Fruit fly (Drosophila melanogaster): ENCODE data around the gene Srp54.
A peak's percentile ranks its signal among the peaks of the same experiment; 100 is the strongest.

Srp54 gene

dm6 chr2L:9911783-9912182 is 928 bp upstream of the Srp54 start (continued):
- TF ChIP-seq jumu (GFP tag; optimal IDR thresholded peaks at IDR 0.05), result peak; percentile 19
- TF ChIP-seq gcm2 (GFP tag; optimal IDR thresholded peaks at IDR 0.05), result no peak
- TF ChIP-seq peb (GFP tag; IDR thresholded peaks at IDR 0.05), result no peak
- TF ChIP-seq CTCF (GFP tag; optimal IDR thresholded peaks at IDR 0.05), result no peak
- no peak for TF ChIP-seq CG6654 (GFP tag; optimal IDR thresholded peaks at IDR 0.05)
- no peak for TF ChIP-seq Ets65A (GFP tag)
- no peak for TF ChIP-seq zf30C (GFP tag; optimal IDR thresholded peaks at IDR 0.05)
- TF ChIP-seq CG1602 (GFP tag; optimal IDR thresholded peaks at IDR 0.05), result no peak
- peak; percentile 38; the same call in 1 of the 2 replicates for TF ChIP-seq HLH3B (GFP tag; IDR thresholded peaks at IDR 0.05)
- no peak for TF ChIP-seq CG9609 (GFP tag; optimal IDR thresholded peaks at IDR 0.05)
- no peak for TF ChIP-seq Hand (GFP tag; optimal IDR thresholded peaks at IDR 0.05)
- peak; percentile 44 for TF ChIP-seq crc (GFP tag; optimal IDR thresholded peaks at IDR 0.05)
- TF ChIP-seq Lhr (GFP tag; optimal IDR thresholded peaks at IDR 0.05), result no peak
- TF ChIP-seq Hmr (GFP tag; optimal IDR thresholded peaks at IDR 0.05), result peak; percentile 3

dm6 chr2L:9915011-9915850 is 2.5 kb downstream of the Srp54 start, which contains the start of gene yip2:
Gene yip2 (plus strand): TSS chr2L:9915253.
- TF ChIP-seq Eip74EF (GFP tag; optimal IDR thresholded peaks at IDR 0.05) (peak in 1 of 2 experiments; percentile 65), yki (optimal IDR thresholded peaks at IDR 0.05) (no peak), CG34422 (GFP tag; IDR thresholded peaks at IDR 0.05) (peak; percentile 55; the same call in 1 of the 3 replicates), Tbp (GFP tag; optimal IDR thresholded peaks at IDR 0.05) (no peak), CG11560 (tag; IDR thresholded peaks at IDR 0.05) (no peak), CG10274 (GFP tag; optimal IDR thresholded peaks at IDR 0.05) (no peak), CG1602 (GFP tag; optimal IDR thresholded peaks at IDR 0.05) (no peak), ap (GFP tag; IDR thresholded peaks at IDR 0.05) (peak; percentile 52), CG4424 (GFP tag; optimal IDR thresholded peaks at IDR 0.05) (peak; percentile 33), CG11398 (GFP tag; optimal IDR thresholded peaks at IDR 0.05) (peak; percentile 61), gsb-n (tag; optimal IDR thresholded peaks at IDR 0.05) (no peak), CG18599 (GFP tag; optimal IDR thresholded peaks at IDR 0.05) (peak; percentile 73), Fer3 (tag; optimal IDR thresholded peaks at IDR 0.05) (peak; percentile 58), CG15269 (tag; optimal IDR thresholded peaks at IDR 0.05) (peak; percentile 72), Elba2 (GFP tag; optimal IDR thresholded peaks at IDR 0.05) (no peak), twi (tag; optimal IDR thresholded peaks at IDR 0.05) (no peak), CG3847 (GFP tag; IDR thresholded peaks at IDR 0.05) (peak; percentile 42; the same call in 1 of the 2 replicates), CG6813 (GFP tag; optimal IDR thresholded peaks at IDR 0.05) (peak; percentile 60), sima (GFP tag; optimal IDR thresholded peaks at IDR 0.05) (no peak), CG6254 (GFP tag; optimal IDR thresholded peaks at IDR 0.05) (peak; percentile 59), Nf-YB (GFP tag; optimal IDR thresholded peaks at IDR 0.05) (peak; percentile 29), Hmx (GFP tag; optimal IDR thresholded peaks at IDR 0.05) (peak; percentile 26), Nf-YC (tag; optimal IDR thresholded peaks at IDR 0.05) (peak; percentile 67), mam (GFP tag; optimal IDR thresholded peaks at IDR 0.05) (peak; percentile 52), CG9817 (tag; optimal IDR thresholded peaks at IDR 0.05) (peak; percentile 39), pros (GFP tag; optimal IDR thresholded peaks at IDR 0.05) (no peak), sim (GFP tag; IDR thresholded peaks at IDR 0.05) (no peak), hkb (optimal IDR thresholded peaks at IDR 0.05) (no peak), hkb (GFP tag; IDR thresholded peaks at IDR 0.05) (peak; percentile 76), YL-1 (GFP tag; optimal IDR thresholded peaks at IDR 0.05) (peak; percentile 52), CG31441 (GFP tag; IDR thresholded peaks at IDR 0.05) (peak; percentile 58; the same call in 1 of the 2 replicates), CG13775 (GFP tag; optimal IDR thresholded peaks at IDR 0.05) (peak; percentile 17), CG13296 (GFP tag; optimal IDR thresholded peaks at IDR 0.05) (peak; percentile 89), Hr3 (GFP tag; optimal IDR thresholded peaks at IDR 0.05) (peak; percentile 16), peb (GFP tag; IDR thresholded peaks at IDR 0.05) (no peak; the same call in 1 of the 2 replicates), Dfd (GFP tag; optimal IDR thresholded peaks at IDR 0.05) (no peak), CG16779 (GFP tag; IDR thresholded peaks at IDR 0.05) (0 out of 2 replicates have a peak, but pooled peaks have one; percentile 12)

Measured in whole organism, embryonic.